Worm (Caenorhabditis elegans) whole organism, late embryonic: Measurements from ENCODE around the gene F54C9.11.

Source experiments
- F13H6.1 ChIP-seq: sonication (generic microtip); optimal IDR thresholded peaks from 2 replicates; lab custom pipeline; 2016; ENCODE audit warnings: missing genetic modification characterization, missing compliant biosample characterization
- ceh-2 ChIP-seq: sonication (generic microtip); optimal IDR thresholded peaks from 2 replicates; lab custom pipeline; 2016; ENCODE audit warnings: missing genotype, missing genetic modification characterization, missing compliant biosample characterization
- ceh-24 ChIP-seq: sonication (generic microtip); optimal IDR thresholded peaks from 2 replicates; lab custom pipeline; 2016; ENCODE audit warnings: mild to moderate bottlenecking, missing genetic modification characterization, missing compliant biosample characterization
- elt-4 ChIP-seq: sonication (generic microtip); optimal IDR thresholded peaks from 2 replicates; lab custom pipeline; 2016; ENCODE audit warnings: missing genetic modification characterization, missing compliant biosample characterization
- hlh-6 ChIP-seq: sonication (generic microtip); optimal IDR thresholded peaks from 2 replicates; lab custom pipeline; 2016; ENCODE audit warnings: missing genotype, missing genetic modification characterization, missing compliant biosample characterization
- nhr-11 ChIP-seq: fragments of 150-350 bp; optimal IDR thresholded peaks from 2 replicates; lab custom pipeline; 2014; ENCODE audit warnings: missing biosample characterization, missing genetic modification characterization

DNA sequence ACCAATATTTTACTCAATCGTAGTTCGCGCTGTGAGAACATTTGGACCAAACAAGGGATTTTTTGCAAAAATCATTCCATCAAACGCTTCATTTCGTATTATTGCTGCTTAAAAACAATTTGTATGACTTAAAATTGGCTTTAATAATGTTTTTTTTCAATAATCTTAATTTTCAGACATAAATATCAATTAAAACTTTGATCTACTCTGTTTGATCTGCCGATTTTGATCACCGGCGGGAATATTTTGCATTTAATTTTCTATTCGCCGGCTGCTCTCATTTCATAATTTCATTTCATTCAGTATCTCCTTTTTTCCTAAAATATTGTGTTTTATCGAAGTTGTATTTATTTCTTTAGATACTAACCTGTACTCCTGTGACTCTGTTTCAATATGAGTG, 9.7 kb downstream of the F54C9.11 start, which contains the start of gene puf-5:
- TF ChIP-seq ceh-2 (tag; lab: Kevin White, UChicago) (no peak), hlh-6 (tag; lab: Kevin White, UChicago) (no peak), nhr-11 (tag; lab: Kevin White, UChicago) (no peak), elt-4 (tag; lab: Kevin White, UChicago) (no peak), ceh-24 (tag; lab: Kevin White, UChicago) (no peak), F13H6.1 (tag; lab: Kevin White, UChicago) (no peak)
